Worm (Caenorhabditis elegans) whole organism, L4/young adult: Measurements from ENCODE around the gene lrpc-1.

ENCODE experiments used
- W03F9.2 ChIP-seq: fragments of 150-350 bp; optimal IDR thresholded peaks from 2 replicates; lab custom pipeline; 2014; ENCODE audit warnings: missing biosample characterization, missing genetic modification characterization
- him-1 ChIP-seq: sonication (generic microtip); optimal IDR thresholded peaks from 2 replicates; lab custom pipeline; 2016; ENCODE audit warnings: missing genotype, missing genetic modification reagents, missing genetic modification characterization, missing compliant biosample characterization

ce11 chrV:5614724-5615123 is 1.7 kb upstream of the lrpc-1 start, which contains the start of gene M03E7.3:
- TF ChIP-seq him-1 (tag; lab: Kevin White, UChicago) (no peak), W03F9.2 (tag; lab: Kevin White, UChicago) (no peak)
